Worm (Caenorhabditis elegans) whole organism, L1 larva: ENCODE data around the gene Y46G5A.34.

ENCODE experiments used
- C16A3.4 ChIP-seq: fragments of 150-350 bp; optimal IDR thresholded peaks from 2 replicates; lab custom pipeline; 2014; ENCODE audit warnings: missing biosample characterization, missing genetic modification characterization
- C34B4.2 ChIP-seq: sonication (generic microtip); optimal IDR thresholded peaks from 2 replicates; lab custom pipeline; 2017; ENCODE audit warnings: mild to moderate bottlenecking, missing genetic modification characterization, missing compliant biosample characterization
- aly-2 ChIP-seq: fragments of 150-350 bp; optimal IDR thresholded peaks from 2 replicates; lab custom pipeline; 2014; ENCODE audit warnings: missing biosample characterization, missing genetic modification characterization
- ceh-82 ChIP-seq, 3 experiments: fragments of 150-350 bp in 1 of 3; sonication (generic microtip) in 2 of 3; optimal IDR thresholded peaks; 2 replicates each; lab custom pipeline; 2014 to 2017; ENCODE audit warnings: missing biosample characterization in 3 of 3, missing genetic modification characterization in 3 of 3
- ceh-90 ChIP-seq: sonication (generic microtip); optimal IDR thresholded peaks from 2 replicates; lab custom pipeline; 2016; ENCODE audit warnings: missing genetic modification characterization, missing compliant biosample characterization
- ces-1 ChIP-seq: fragments of 150-350 bp; optimal IDR thresholded peaks from 2 replicates; lab custom pipeline; 2014; ENCODE audit warnings: missing biosample characterization, missing genetic modification reagents, missing genetic modification characterization
- dpl-1 ChIP-seq, 3 experiments: fragments of 150-350 bp in 2 of 3; sonication (generic microtip) in 1 of 3; optimal IDR thresholded peaks; 2 replicates each; lab custom pipeline; 2014 to 2017; ENCODE audit warnings: missing biosample characterization in 3 of 3, missing genetic modification characterization in 3 of 3, missing genetic modification reagents in 3 of 3
- efl-1 ChIP-seq, 4 experiments: fragments of 150-350 bp; optimal IDR thresholded peaks in 3 of 4; peaks in 1 of 4; 1 replicate in 1 of 4; 2 replicates in 3 of 4; lab custom pipeline; 2014; ENCODE audit warnings: missing biosample characterization in 2 of 4, missing genetic modification characterization in 2 of 4, missing genetic modification reagents in 2 of 4
- efl-3 ChIP-seq: fragments of 200-800 bp; sonication (Bioruptor generic); optimal IDR thresholded peaks from 2 replicates; lab custom pipeline; 2018; ENCODE audit warnings: mild to moderate bottlenecking, missing genetic modification characterization, missing compliant biosample characterization
- egl-13 ChIP-seq: sonication (generic microtip); optimal IDR thresholded peaks from 2 replicates; lab custom pipeline; 2016; ENCODE audit warnings: missing genotype, missing genetic modification reagents, missing genetic modification characterization, missing compliant biosample characterization
- egl-27 ChIP-seq, 2 experiments: fragments of 150-350 bp in 1 of 2; sonication (generic microtip); optimal IDR thresholded peaks; 3 replicates each; lab custom pipeline; 2017 to 2018; ENCODE audit warnings: missing biosample characterization in 2 of 2, missing genetic modification characterization in 2 of 2, missing genetic modification reagents in 2 of 2
- elt-2 ChIP-seq: sonication (generic microtip); optimal IDR thresholded peaks from 2 replicates; lab custom pipeline; 2016; ENCODE audit warnings: missing genetic modification characterization, mild to moderate bottlenecking, inconsistent platforms, missing compliant biosample characterization, missing genetic modification reagents
- fkh-8 ChIP-seq: sonication (generic microtip); optimal IDR thresholded peaks from 2 replicates; lab custom pipeline; 2016; ENCODE audit warnings: mild to moderate bottlenecking, missing genetic modification characterization, missing compliant biosample characterization
- fos-1 ChIP-seq: fragments of 150-350 bp; optimal IDR thresholded peaks from 2 replicates; lab custom pipeline; 2014; ENCODE audit warnings: missing biosample characterization, missing genetic modification characterization
- hpl-2 ChIP-seq: fragments of 150-350 bp; optimal IDR thresholded peaks from 2 replicates; lab custom pipeline; 2014; ENCODE audit warnings: missing biosample characterization, missing genetic modification reagents, missing genetic modification characterization
- isw-1 ChIP-seq: fragments of 200-800 bp; sonication (Bioruptor generic); IDR thresholded peaks from 2 replicates; pipeline ENCODE4 v1.3.6; 2022; ENCODE audit warnings: missing genetic modification characterization, missing compliant biosample characterization
- lin-13 ChIP-seq: fragments of 150-350 bp; optimal IDR thresholded peaks from 2 replicates; lab custom pipeline; 2014; ENCODE audit warnings: missing biosample characterization, missing genetic modification reagents, missing genetic modification characterization
- lin-14 ChIP-seq: fragments of 200-800 bp; sonication (Bioruptor generic); optimal IDR thresholded peaks from 2 replicates; lab custom pipeline; 2018; ENCODE audit warnings: mild to moderate bottlenecking, missing genetic modification characterization, moderate library complexity, missing compliant biosample characterization
- lin-39 ChIP-seq: fragments of 150-350 bp; optimal IDR thresholded peaks from 2 replicates; lab custom pipeline; 2014; ENCODE audit warnings: missing biosample characterization, missing genetic modification reagents, missing genetic modification characterization
- mab-9 ChIP-seq: fragments of 200-800 bp; sonication (Bioruptor generic); IDR thresholded peaks from 2 replicates; pipeline ENCODE4 v1.3.6; 2022; ENCODE audit warnings: missing genetic modification reagents, missing genetic modification characterization, missing compliant biosample characterization
- mdl-1 ChIP-seq, 2 experiments: fragments of 150-350 bp; optimal IDR thresholded peaks; 2 replicates each; lab custom pipeline; 2014 to 2017; ENCODE audit warnings: missing biosample characterization in 2 of 2, missing genetic modification characterization in 2 of 2, inconsistent platforms in 1 of 2
- mef-2 ChIP-seq: fragments of 150-350 bp; optimal IDR thresholded peaks from 2 replicates; lab custom pipeline; 2014; ENCODE audit warnings: missing biosample characterization, missing genetic modification characterization
- mep-1 ChIP-seq: fragments of 150-350 bp; optimal IDR thresholded peaks from 2 replicates; lab custom pipeline; 2014; ENCODE audit warnings: missing biosample characterization, missing genetic modification characterization
- nhr-11 ChIP-seq: fragments of 150-350 bp; optimal IDR thresholded peaks from 2 replicates; lab custom pipeline; 2014; ENCODE audit warnings: missing biosample characterization, missing genetic modification characterization
- nhr-20 ChIP-seq: sonication (generic microtip); optimal IDR thresholded peaks from 2 replicates; lab custom pipeline; 2016; ENCODE audit warnings: mild to moderate bottlenecking, missing genetic modification characterization, missing compliant biosample characterization
- nhr-47 ChIP-seq: sonication (generic microtip); optimal IDR thresholded peaks from 2 replicates; lab custom pipeline; 2016; ENCODE audit warnings: mild to moderate bottlenecking, missing genetic modification characterization, moderate library complexity, missing compliant biosample characterization
- nhr-76 ChIP-seq: sonication (generic microtip); optimal IDR thresholded peaks from 2 replicates; lab custom pipeline; 2017; ENCODE audit warnings: missing biosample characterization, missing genetic modification characterization
- nhr-77 ChIP-seq: fragments of 150-350 bp; optimal IDR thresholded peaks from 2 replicates; lab custom pipeline; 2014; ENCODE audit warnings: missing biosample characterization, missing genetic modification characterization
- nhr-84 ChIP-seq: sonication (generic microtip); optimal IDR thresholded peaks from 2 replicates; lab custom pipeline; 2017; ENCODE audit warnings: missing biosample characterization, missing genetic modification characterization
- nhr-85 ChIP-seq: sonication (generic microtip); peaks from one replicate; lab custom pipeline; 2016; ENCODE audit warnings: missing genetic modification characterization, inconsistent platforms, missing compliant biosample characterization
- nhr-90 ChIP-seq: sonication (generic microtip); optimal IDR thresholded peaks from 2 replicates; lab custom pipeline; 2016; ENCODE audit warnings: mild to moderate bottlenecking, missing genetic modification characterization, missing compliant biosample characterization; ENCODE audit not compliant: poor library complexity
- pag-3 ChIP-seq: sonication (generic microtip); optimal IDR thresholded peaks from 2 replicates; lab custom pipeline; 2017; ENCODE audit warnings: missing genetic modification characterization, mild to moderate bottlenecking, missing compliant biosample characterization, antibody characterized with exemption, borderline replicate concordance; ENCODE audit not compliant: insufficient read depth
- skn-1 ChIP-seq: fragments of 150-350 bp; optimal IDR thresholded peaks from 2 replicates; lab custom pipeline; 2014; ENCODE audit warnings: missing biosample characterization, missing genetic modification characterization
- snpc-4 ChIP-seq: fragments of 150-350 bp; optimal IDR thresholded peaks from 2 replicates; lab custom pipeline; 2014; ENCODE audit warnings: missing biosample characterization, missing genetic modification characterization
- snu-23 ChIP-seq: sonication (generic microtip); optimal IDR thresholded peaks from 2 replicates; lab custom pipeline; 2016; ENCODE audit warnings: missing genetic modification characterization, missing compliant biosample characterization
- sox-4 ChIP-seq: sonication (generic microtip); optimal IDR thresholded peaks from 2 replicates; lab custom pipeline; 2016; ENCODE audit warnings: missing genetic modification characterization, missing compliant biosample characterization
- sup-37 ChIP-seq: fragments of 200-800 bp; sonication (Bioruptor generic); optimal IDR thresholded peaks from 2 replicates; lab custom pipeline; 2018; ENCODE audit warnings: mild to moderate bottlenecking, missing genetic modification characterization, missing compliant biosample characterization
- swsn-7 ChIP-seq: sonication (generic microtip); optimal IDR thresholded peaks from 2 replicates; lab custom pipeline; 2016; ENCODE audit warnings: missing genetic modification characterization, missing compliant biosample characterization
- tbx-2 ChIP-seq: sonication (generic microtip); optimal IDR thresholded peaks from 2 replicates; lab custom pipeline; 2016; ENCODE audit warnings: missing genetic modification characterization, missing compliant biosample characterization
- tlp-1 ChIP-seq: fragments of 150-350 bp; optimal IDR thresholded peaks from 2 replicates; lab custom pipeline; 2014; ENCODE audit warnings: missing biosample characterization, missing genetic modification characterization
- unc-130 ChIP-seq: fragments of 150-350 bp; optimal IDR thresholded peaks from 2 replicates; lab custom pipeline; 2017; ENCODE audit warnings: missing biosample characterization, missing genetic modification characterization, inconsistent platforms
- unc-86 ChIP-seq: sonication (generic microtip); optimal IDR thresholded peaks from 2 replicates; lab custom pipeline; 2016; ENCODE audit warnings: missing genetic modification characterization, missing compliant biosample characterization
- xbp-1 ChIP-seq: sonication (generic microtip); optimal IDR thresholded peaks from 2 replicates; lab custom pipeline; 2016; ENCODE audit warnings: missing genetic modification characterization, missing compliant biosample characterization
- zag-1 ChIP-seq: fragments of 150-350 bp; optimal IDR thresholded peaks from 2 replicates; lab custom pipeline; 2014; ENCODE audit warnings: missing biosample characterization, missing genetic modification characterization
- zip-4 ChIP-seq: fragments of 200-800 bp; sonication (Bioruptor generic); optimal IDR thresholded peaks from 2 replicates; lab custom pipeline; 2018; ENCODE audit warnings: mild to moderate bottlenecking, missing genetic modification characterization, moderate library complexity, missing compliant biosample characterization
- ztf-11 ChIP-seq, 2 experiments: sonication (generic microtip); optimal IDR thresholded peaks; 2 replicates each; lab custom pipeline; 2016 to 2017; ENCODE audit warnings: missing genetic modification characterization in 2 of 2, missing biosample characterization in 1 of 2, missing compliant biosample characterization in 1 of 2
- ztf-4 ChIP-seq: fragments of 150-350 bp; optimal IDR thresholded peaks from 2 replicates; lab custom pipeline; 2014; ENCODE audit warnings: missing biosample characterization, missing genetic modification characterization

Gene Y46G5A.34

ce11 chrII:12799927-12800522, 23.5 kb downstream of the Y46G5A.34 start (continued):
- no peak for TF ChIP-seq zip-4 (GFP tag; lab: Kevin White, UChicago)
- TF ChIP-seq hpl-2, result no peak
- no peak for TF ChIP-seq nhr-76 (tag; lab: Kevin White, UChicago)
- no peak for TF ChIP-seq tlp-1 (tag; lab: Kevin White, UChicago)
- TF ChIP-seq zag-1, result no peak
- TF ChIP-seq xbp-1 (tag; lab: Kevin White, UChicago), result no peak
- no peak for TF ChIP-seq ztf-11 (tag; optimal IDR thresholded peaks at IDR 0.05; lab: Kevin White, UChicago)
- TF ChIP-seq egl-27 (tag; optimal IDR thresholded peaks at IDR 0.05; lab: Kevin White, UChicago), result no peak
- TF ChIP-seq snu-23 (GFP tag; lab: Kevin White, UChicago), result peak; percentile 61
- peak; percentile 76 for TF ChIP-seq lin-14
- TF ChIP-seq mdl-1 (tag; optimal IDR thresholded peaks at IDR 0.05; lab: Kevin White, UChicago), result peak in 1 of 2 experiments; percentile 83
- no peak for TF ChIP-seq lin-13 (GFP tag; lab: Kevin White, UChicago)
- TF ChIP-seq aly-2 (tag; lab: Kevin White, UChicago), result no peak
- TF ChIP-seq ceh-90 (tag; lab: Kevin White, UChicago), result no peak
- peak; percentile 45 for TF ChIP-seq nhr-85
- TF ChIP-seq ztf-4, result peak; percentile 4
- TF ChIP-seq snpc-4 (tag; lab: Kevin White, UChicago), result no peak
- peak; percentile 38 to 74 (median 53) for TF ChIP-seq dpl-1 (GFP tag; optimal IDR thresholded peaks at IDR 0.05; lab: Kevin White, UChicago)
- TF ChIP-seq nhr-11, result peak; percentile 75
- peak; percentile 37 for TF ChIP-seq nhr-47
- TF ChIP-seq fos-1 (tag; lab: Kevin White, UChicago), result no peak
- no peak for TF ChIP-seq C16A3.4 (tag; lab: Kevin White, UChicago)
- TF ChIP-seq mab-9, result no peak
- TF ChIP-seq pag-3 (tag; lab: Kevin White, UChicago), result no peak
- TF ChIP-seq isw-1 (GFP tag; lab: Robert Waterston, UW), result no peak
- no peak for TF ChIP-seq mef-2
- TF ChIP-seq egl-13 (tag; lab: Kevin White, UChicago), result no peak
- TF ChIP-seq fkh-8, result no peak
- no peak for TF ChIP-seq sup-37 (GFP tag; lab: Kevin White, UChicago)
- TF ChIP-seq nhr-77 (tag; lab: Kevin White, UChicago), result no peak
- TF ChIP-seq nhr-84 (tag; lab: Kevin White, UChicago), result no peak
- TF ChIP-seq skn-1 (tag; lab: Kevin White, UChicago), result no peak

- TF ChIP-seq ces-1 (GFP tag; lab: Kevin White, UChicago), result no peak
- TF ChIP-seq lin-39 (tag; lab: Kevin White, UChicago), result no peak
- TF ChIP-seq nhr-90 (tag; lab: Kevin White, UChicago), result no peak
- no peak for TF ChIP-seq hpl-2
- no peak for TF ChIP-seq fkh-8
- no peak for TF ChIP-seq unc-86 (tag; lab: Kevin White, UChicago)
- no peak for TF ChIP-seq isw-1 (GFP tag; lab: Robert Waterston, UW)
- TF ChIP-seq C16A3.4 (tag; lab: Kevin White, UChicago), result no peak
- no peak for TF ChIP-seq tlp-1 (tag; lab: Kevin White, UChicago)
- no peak for TF ChIP-seq C34B4.2
- no peak for TF ChIP-seq sox-4
- TF ChIP-seq sup-37 (GFP tag; lab: Kevin White, UChicago), result no peak
These were observed 28.7 kb downstream of the Y46G5A.34 start, which contains the start of the genes Y46G5A.18 and Y46G5A.47 for ce11 chrII:12805161-12805560. Gene Y46G5A.18, minus strand, starts transcription at chrII:12805261. Gene Y46G5A.47, minus strand, starts transcription at chrII:12805306.

ce11 chrII:12805765-12806384, 29.4 kb downstream of the Y46G5A.34 start:
- TF ChIP-seq efl-1 (optimal IDR thresholded peaks at IDR 0.05; lab: Kevin White, UChicago), result peak; percentile 34 to 36
- peak; percentile 31 to 55 for TF ChIP-seq efl-1 (GFP tag; optimal IDR thresholded peaks at IDR 0.05 in 1 of 2; lab: Kevin White, UChicago)
- no peak for TF ChIP-seq efl-3
- peak; percentile 36 for TF ChIP-seq mep-1 (tag; lab: Kevin White, UChicago)
- TF ChIP-seq lin-14, result peak; percentile 86
- no peak for TF ChIP-seq snpc-4 (tag; lab: Kevin White, UChicago)
- no peak for TF ChIP-seq unc-130 (tag; lab: Kevin White, UChicago)
- TF ChIP-seq fkh-8, result peak; percentile 59
- no peak for TF ChIP-seq C16A3.4 (tag; lab: Kevin White, UChicago)
- peak; percentile 15; the same call in 1 of the 2 replicates for TF ChIP-seq isw-1 (GFP tag; lab: Robert Waterston, UW)
- TF ChIP-seq snu-23 (GFP tag; lab: Kevin White, UChicago), result peak; percentile 41
- peak; percentile 33 for TF ChIP-seq tbx-2 (tag; lab: Kevin White, UChicago)
- TF ChIP-seq elt-2 (tag; lab: Kevin White, UChicago), result no peak
- peak in 2 of 3 experiments; percentile 4 to 30 for TF ChIP-seq ceh-82 (tag; optimal IDR thresholded peaks at IDR 0.05; lab: Kevin White, UChicago)
- TF ChIP-seq nhr-85, result peak; percentile 13
- TF ChIP-seq unc-86 (tag; lab: Kevin White, UChicago), result peak; percentile 60
- TF ChIP-seq swsn-7 (tag; lab: Kevin White, UChicago), result peak; percentile 41
- peak; percentile 4 for TF ChIP-seq nhr-20
- no peak for TF ChIP-seq nhr-11
- TF ChIP-seq mab-9, result no peak
